Worm (Caenorhabditis elegans): ENCODE measurements around the gene C52A11.3.

DNA sequence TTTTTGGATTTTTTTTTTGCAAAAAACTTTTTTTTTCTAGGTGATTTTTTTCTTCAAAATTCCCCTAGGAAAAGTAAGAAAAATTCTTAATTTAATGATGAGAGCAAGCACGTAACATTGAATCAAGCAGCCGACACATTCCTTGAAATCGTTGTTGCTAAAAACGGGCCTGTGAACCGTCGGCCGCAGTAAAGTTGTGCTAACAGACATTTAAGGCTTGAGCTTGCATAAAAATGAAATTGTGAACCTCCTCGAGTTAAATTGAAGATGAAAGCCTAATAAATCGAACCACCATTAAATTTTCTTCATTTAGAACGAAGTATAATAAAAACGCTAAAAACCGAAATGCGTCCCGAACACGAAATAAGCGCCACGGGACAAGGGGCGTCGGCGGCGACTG lies 30.8 kb downstream of the C52A11.3 start:
- no peak for TF ChIP-seq ces-1 (GFP tag; optimal IDR thresholded peaks at IDR 0.05)
- no peak for TF ChIP-seq nhr-111 (GFP tag; optimal IDR thresholded peaks at IDR 0.05)
- no peak for TF ChIP-seq fkh-10 (GFP tag; optimal IDR thresholded peaks at IDR 0.05)
